Worm (Caenorhabditis elegans) whole organism, late embryonic: ENCODE results near the gene dpy-17.

Source experiments
- F13H6.1 ChIP-seq: sonication (generic microtip); optimal IDR thresholded peaks from 2 replicates; lab custom pipeline; 2016; ENCODE audit warnings: missing genetic modification characterization, missing compliant biosample characterization
- K09A11.1 ChIP-seq: sonication (generic microtip); optimal IDR thresholded peaks from 2 replicates; lab custom pipeline; 2017; ENCODE audit warnings: antibody characterized with exemption, mild to moderate bottlenecking, missing genetic modification characterization, missing compliant biosample characterization; ENCODE audit not compliant: insufficient read depth
- ceh-19 ChIP-seq: fragments of 200-800 bp; sonication (Bioruptor generic); optimal IDR thresholded peaks from 2 replicates; lab custom pipeline; 2018; ENCODE audit warnings: mild to moderate bottlenecking, missing genetic modification characterization, missing compliant biosample characterization
- ceh-22 ChIP-seq: sonication (generic microtip); optimal IDR thresholded peaks from 2 replicates; lab custom pipeline; 2017; ENCODE audit warnings: missing biosample characterization, missing genetic modification characterization
- elt-2 ChIP-seq: sonication (generic microtip); optimal IDR thresholded peaks from 2 replicates; lab custom pipeline; 2016; ENCODE audit warnings: missing genetic modification reagents, missing genetic modification characterization, missing compliant biosample characterization
- fax-1 ChIP-seq: sonication (generic microtip); optimal IDR thresholded peaks from 2 replicates; lab custom pipeline; 2016; ENCODE audit warnings: missing genotype, missing genetic modification characterization, missing compliant biosample characterization
- nfya-1 ChIP-seq: sonication (generic microtip); optimal IDR thresholded peaks from 2 replicates; lab custom pipeline; 2017; ENCODE audit warnings: missing genetic modification characterization, mild to moderate bottlenecking, missing compliant biosample characterization, antibody characterized with exemption, moderate library complexity
- nhr-11 ChIP-seq: fragments of 150-350 bp; optimal IDR thresholded peaks from 2 replicates; lab custom pipeline; 2014; ENCODE audit warnings: missing biosample characterization, missing genetic modification characterization
- pha-2 ChIP-seq: sonication (generic microtip); optimal IDR thresholded peaks from 2 replicates; lab custom pipeline; 2017; ENCODE audit warnings: mild to moderate bottlenecking, missing genetic modification characterization, missing compliant biosample characterization
- tbx-7 ChIP-seq: sonication (generic microtip); optimal IDR thresholded peaks from 2 replicates; lab custom pipeline; 2016; ENCODE audit warnings: missing genotype, missing genetic modification characterization, missing compliant biosample characterization

DNA sequence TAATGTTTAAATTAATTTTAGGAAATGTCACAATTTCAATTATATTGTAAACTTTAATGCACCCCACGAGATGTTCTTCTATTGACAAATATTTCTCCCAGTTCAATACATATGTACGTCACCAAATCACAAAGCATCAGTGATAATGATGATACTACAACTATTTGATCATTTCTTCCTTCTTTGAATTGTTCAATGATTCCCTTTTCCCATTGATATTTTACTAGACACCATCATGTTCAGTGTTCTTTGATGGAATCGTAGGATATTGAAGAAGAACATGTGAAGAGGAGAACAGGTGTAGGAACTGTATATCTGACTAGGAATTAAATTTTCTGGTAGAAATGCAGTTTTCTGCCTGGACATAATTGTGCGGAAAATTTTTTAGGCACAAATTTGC is 17.6 kb upstream of the dpy-17 start:
- TF ChIP-seq fax-1 (tag; lab: Kevin White, UChicago) = no peak
- TF ChIP-seq ceh-22 (tag; lab: Kevin White, UChicago) = no peak
- no peak for TF ChIP-seq nhr-11 (tag; lab: Kevin White, UChicago)
- no peak for TF ChIP-seq nfya-1 (tag; lab: Kevin White, UChicago)
- TF ChIP-seq pha-2 = no peak
- no peak for TF ChIP-seq K09A11.1 (tag; lab: Kevin White, UChicago)
- no peak for TF ChIP-seq tbx-7 (tag; lab: Kevin White, UChicago)
- TF ChIP-seq F13H6.1 (tag; lab: Kevin White, UChicago) = no peak
- TF ChIP-seq elt-2 (tag; lab: Kevin White, UChicago) = no peak
- no peak for TF ChIP-seq ceh-19
